Worm (Caenorhabditis elegans) whole organism, late embryonic: Measurements from ENCODE around the gene C08B6.11.

Experiments
- C08G9.2 ChIP-seq: sonication (generic microtip); optimal IDR thresholded peaks from 2 replicates; lab custom pipeline; 2016; ENCODE audit warnings: mild to moderate bottlenecking, missing genetic modification characterization, moderate library complexity, missing compliant biosample characterization
- ceh-22 ChIP-seq: sonication (generic microtip); optimal IDR thresholded peaks from 2 replicates; lab custom pipeline; 2017; ENCODE audit warnings: missing biosample characterization, missing genetic modification characterization
- ceh-9 ChIP-seq: sonication (generic microtip); optimal IDR thresholded peaks from 2 replicates; lab custom pipeline; 2016; ENCODE audit warnings: mild to moderate bottlenecking, missing genetic modification characterization, inconsistent platforms, missing compliant biosample characterization
- dve-1 ChIP-seq: sonication (generic microtip); optimal IDR thresholded peaks from 2 replicates; lab custom pipeline; 2017; ENCODE audit warnings: antibody characterized with exemption, mild to moderate bottlenecking, missing genetic modification characterization, missing compliant biosample characterization
- elt-2 ChIP-seq: sonication (generic microtip); optimal IDR thresholded peaks from 2 replicates; lab custom pipeline; 2016; ENCODE audit warnings: missing genetic modification reagents, missing genetic modification characterization, missing compliant biosample characterization
- elt-4 ChIP-seq: sonication (generic microtip); optimal IDR thresholded peaks from 2 replicates; lab custom pipeline; 2016; ENCODE audit warnings: missing genetic modification characterization, missing compliant biosample characterization
- fkh-10 ChIP-seq: fragments of 150-350 bp; optimal IDR thresholded peaks from 2 replicates; lab custom pipeline; 2014; ENCODE audit warnings: missing biosample characterization, missing genetic modification reagents, missing genetic modification characterization
- hlh-6 ChIP-seq: sonication (generic microtip); optimal IDR thresholded peaks from 2 replicates; lab custom pipeline; 2016; ENCODE audit warnings: missing genotype, missing genetic modification characterization, missing compliant biosample characterization
- nfya-1 ChIP-seq: sonication (generic microtip); optimal IDR thresholded peaks from 2 replicates; lab custom pipeline; 2017; ENCODE audit warnings: missing genetic modification characterization, mild to moderate bottlenecking, missing compliant biosample characterization, antibody characterized with exemption, moderate library complexity
- nhr-11 ChIP-seq: fragments of 150-350 bp; optimal IDR thresholded peaks from 2 replicates; lab custom pipeline; 2014; ENCODE audit warnings: missing biosample characterization, missing genetic modification characterization
- pag-3 ChIP-seq: sonication (generic microtip); optimal IDR thresholded peaks from 2 replicates; lab custom pipeline; 2016; ENCODE audit warnings: missing compliant biosample characterization, missing genetic modification characterization, borderline replicate concordance
- unc-42 ChIP-seq: sonication (generic microtip); optimal IDR thresholded peaks from 2 replicates; lab custom pipeline; 2016; ENCODE audit warnings: missing genotype, missing genetic modification characterization, missing compliant biosample characterization

ce11 chrV:10066769-10067168 is 40.6 kb upstream of the C08B6.11 start, which contains the start of gene npr-39:
- TF ChIP-seq dve-1 (tag; lab: Kevin White, UChicago) (no peak), nhr-11 (no peak), unc-42 (tag; lab: Kevin White, UChicago) (no peak), fkh-10 (GFP tag; lab: Kevin White, UChicago) (no peak), C08G9.2 (no peak), ceh-9 (tag; lab: Kevin White, UChicago) (no peak), elt-4 (tag; lab: Kevin White, UChicago) (no peak), pag-3 (tag; lab: Kevin White, UChicago) (no peak), ceh-22 (no peak), hlh-6 (no peak), nfya-1 (no peak), elt-2 (tag; lab: Kevin White, UChicago) (no peak)
